Worm (Caenorhabditis elegans): ENCODE data around the gene prp-9.

- TF ChIP-seq sox-4 (tag; optimal IDR thresholded peaks at IDR 0.05) = no peak
- TF ChIP-seq che-1 (tag; optimal IDR thresholded peaks at IDR 0.05) = no peak
- TF ChIP-seq ahr-1 (tag; optimal IDR thresholded peaks at IDR 0.05) = no peak
- TF ChIP-seq nhr-11 (tag; optimal IDR thresholded peaks at IDR 0.05) = no peak
- TF ChIP-seq ceh-34 (tag; optimal IDR thresholded peaks at IDR 0.05) = no peak
- no peak for TF ChIP-seq fkh-10 (GFP tag; optimal IDR thresholded peaks at IDR 0.05)
Measured at ce11 chrII:8479337-8479736, 45.9 kb downstream of the prp-9 start.
